Worm (Caenorhabditis elegans) whole organism, L4 larva: ENCODE measurements around the gene cpsf-3.

ENCODE experiments used
- D1046.2 ChIP-seq: fragments of 200-800 bp; sonication (Bioruptor generic); IDR thresholded peaks from 2 replicates; pipeline ENCODE4 v1.3.6; 2022; ENCODE audit warnings: missing genetic modification characterization, missing compliant biosample characterization
- F10B5.3 ChIP-seq: sonication (generic microtip); optimal IDR thresholded peaks from 2 replicates; lab custom pipeline; 2016; ENCODE audit warnings: mild to moderate bottlenecking, missing genetic modification characterization, missing compliant biosample characterization
- F26F4.8 ChIP-seq: fragments of 200-800 bp; sonication (Bioruptor generic); conservative IDR thresholded peaks from 2 replicates; pipeline ENCODE4 v1.3.6; 2022; ENCODE audit warnings: missing genetic modification characterization, missing compliant biosample characterization
- F44E2.7 ChIP-seq: fragments of 200-800 bp; sonication (Bioruptor generic); IDR thresholded peaks from 2 replicates; pipeline ENCODE4 v2.1.2; 2022; ENCODE audit warnings: missing genetic modification characterization, missing compliant biosample characterization
- R02D3.7 ChIP-seq: fragments of 150-350 bp; sonication (generic microtip); optimal IDR thresholded peaks from 3 replicates; lab custom pipeline; 2014; ENCODE audit warnings: missing biosample characterization, missing genetic modification characterization
- T20F7.1 ChIP-seq: fragments of 200-800 bp; sonication (Bioruptor generic); optimal IDR thresholded peaks from 2 replicates; lab custom pipeline; 2018; ENCODE audit warnings: mild to moderate bottlenecking, missing genetic modification characterization, missing compliant biosample characterization
- T26A8.4 ChIP-seq: fragments of 200-800 bp; sonication (Bioruptor generic); IDR thresholded peaks from 2 replicates; pipeline ENCODE4 v1.3.6; 2022; ENCODE audit warnings: missing genetic modification characterization, missing compliant biosample characterization
- Y105C5A.15 ChIP-seq: fragments of 200-800 bp; sonication (Bioruptor generic); IDR thresholded peaks from 2 replicates; pipeline ENCODE4 v1.3.6; 2022; ENCODE audit warnings: missing genetic modification characterization, missing compliant biosample characterization
- Y75B8A.6 ChIP-seq: fragments of 200-800 bp; sonication (Bioruptor generic); IDR thresholded peaks from 2 replicates; pipeline ENCODE4 v1.3.6; 2022; ENCODE audit warnings: missing genetic modification reagents, missing genetic modification characterization, missing compliant biosample characterization
- ZK337.2 ChIP-seq: fragments of 200-800 bp; sonication (Bioruptor generic); IDR thresholded peaks from 2 replicates; pipeline ENCODE4 v1.3.6; 2022; ENCODE audit warnings: missing genetic modification reagents, missing genetic modification characterization, missing compliant biosample characterization
- aha-1 ChIP-seq: fragments of 150-350 bp; peaks from one replicate; lab custom pipeline; 2014; ENCODE audit warnings: missing biosample characterization, missing genetic modification characterization
- aly-2 ChIP-seq: sonication (generic microtip); optimal IDR thresholded peaks from 2 replicates; lab custom pipeline; 2018; ENCODE audit warnings: missing biosample characterization, missing genetic modification characterization
- arid-1 ChIP-seq: fragments of 200-800 bp; sonication (Bioruptor generic); conservative IDR thresholded peaks from 2 replicates; pipeline ENCODE4 v1.3.6; 2022; ENCODE audit warnings: missing genetic modification reagents, missing genetic modification characterization, missing compliant biosample characterization
- ceh-20 ChIP-seq: fragments of 200-800 bp; sonication (Bioruptor generic); IDR thresholded peaks from 2 replicates; pipeline ENCODE4 v1.3.6; 2022; ENCODE audit warnings: missing genetic modification reagents, missing genetic modification characterization, missing compliant biosample characterization
- ceh-28 ChIP-seq: fragments of 150-350 bp; optimal IDR thresholded peaks from 2 replicates; lab custom pipeline; 2014; ENCODE audit warnings: missing biosample characterization, missing genetic modification reagents, missing genetic modification characterization
- ceh-62 ChIP-seq: sonication (generic microtip); optimal IDR thresholded peaks from 2 replicates; lab custom pipeline; 2017; ENCODE audit warnings: missing biosample characterization, missing genetic modification characterization
- ces-1 ChIP-seq: fragments of 150-350 bp; sonication (generic microtip); optimal IDR thresholded peaks from 4 replicates; lab custom pipeline; 2014; ENCODE audit warnings: missing biosample characterization, missing genetic modification reagents, missing genetic modification characterization
- daf-12 ChIP-seq: fragments of 150-350 bp; optimal IDR thresholded peaks from 2 replicates; lab custom pipeline; 2014; ENCODE audit warnings: missing biosample characterization, missing genetic modification reagents, missing genetic modification characterization
- daf-8 ChIP-seq: fragments of 200-800 bp; sonication (Bioruptor generic); IDR thresholded peaks from 2 replicates; pipeline ENCODE4 v1.3.6; 2022; ENCODE audit warnings: missing genetic modification characterization, missing compliant biosample characterization
- dve-1 ChIP-seq: sonication (generic microtip); optimal IDR thresholded peaks from 2 replicates; lab custom pipeline; 2017; ENCODE audit warnings: antibody characterized with exemption, mild to moderate bottlenecking, missing genetic modification characterization, missing compliant biosample characterization; ENCODE audit not compliant: insufficient read depth
- egl-27 ChIP-seq: sonication (generic microtip); optimal IDR thresholded peaks from 3 replicates; lab custom pipeline; 2017; ENCODE audit warnings: missing biosample characterization, missing genetic modification reagents, missing genetic modification characterization
- egl-43 ChIP-seq: fragments of 200-800 bp; sonication (Bioruptor generic); IDR thresholded peaks from 2 replicates; pipeline ENCODE4 v1.3.6; 2022; ENCODE audit warnings: missing genetic modification reagents, missing genetic modification characterization, missing compliant biosample characterization
- fkh-10 ChIP-seq: fragments of 150-350 bp; optimal IDR thresholded peaks from 2 replicates; lab custom pipeline; 2014; ENCODE audit warnings: missing biosample characterization, missing genetic modification reagents, missing genetic modification characterization
- hmg-1.1 ChIP-seq: fragments of 200-800 bp; sonication (Bioruptor generic); IDR thresholded peaks from 2 replicates; pipeline ENCODE4 v1.3.6; 2022; ENCODE audit warnings: missing genetic modification reagents, missing genetic modification characterization, missing compliant biosample characterization
- lim-7 ChIP-seq: fragments of 200-800 bp; sonication (Bioruptor generic); IDR thresholded peaks from 2 replicates; pipeline ENCODE4 v1.3.6; 2022; ENCODE audit warnings: missing genetic modification characterization, missing compliant biosample characterization
- lin-1 ChIP-seq: fragments of 200-800 bp; sonication (Bioruptor generic); IDR thresholded peaks from 2 replicates; pipeline ENCODE4 v1.3.6; 2022; ENCODE audit warnings: missing genetic modification reagents, missing genetic modification characterization, missing compliant biosample characterization
- lin-15B ChIP-seq: fragments of 150-350 bp; sonication (generic microtip); optimal IDR thresholded peaks from 3 replicates; lab custom pipeline; 2014; ENCODE audit warnings: missing biosample characterization, missing genetic modification characterization
- lin-29 ChIP-seq: fragments of 200-800 bp; sonication (Bioruptor generic); IDR thresholded peaks from 2 replicates; pipeline ENCODE4 v1.3.6; 2022; ENCODE audit warnings: missing genetic modification reagents, missing genetic modification characterization, missing compliant biosample characterization
- lin-38 ChIP-seq: fragments of 200-800 bp; sonication (Bioruptor generic); IDR thresholded peaks from 2 replicates; pipeline ENCODE4 v1.3.6; 2022; ENCODE audit warnings: missing genetic modification reagents, missing genetic modification characterization, missing compliant biosample characterization
- lin-39 ChIP-seq: fragments of 150-350 bp; optimal IDR thresholded peaks from 2 replicates; lab custom pipeline; 2014; ENCODE audit warnings: missing biosample characterization, missing genetic modification reagents, missing genetic modification characterization
- madf-9 ChIP-seq: fragments of 200-800 bp; sonication (Bioruptor generic); conservative IDR thresholded peaks from 2 replicates; pipeline ENCODE4 v1.3.6; 2022; ENCODE audit warnings: missing genetic modification reagents, missing genetic modification characterization, missing compliant biosample characterization
- mes-2 ChIP-seq: sonication (generic microtip); optimal IDR thresholded peaks from 2 replicates; lab custom pipeline; 2016; ENCODE audit warnings: missing genotype, mild to moderate bottlenecking, missing genetic modification characterization, missing compliant biosample characterization; ENCODE audit not compliant: poor library complexity, severe bottlenecking
- mxl-2 ChIP-seq: fragments of 200-800 bp; sonication (Bioruptor generic); conservative IDR thresholded peaks from 2 replicates; pipeline ENCODE4 v1.3.6; 2022; ENCODE audit warnings: missing genetic modification reagents, missing genetic modification characterization, missing compliant biosample characterization
- nhr-10 ChIP-seq: fragments of 150-350 bp; optimal IDR thresholded peaks from 2 replicates; lab custom pipeline; 2014; ENCODE audit warnings: missing biosample characterization, missing genetic modification characterization
- nhr-102 ChIP-seq: sonication (generic microtip); optimal IDR thresholded peaks from 2 replicates; lab custom pipeline; 2016; ENCODE audit warnings: mild to moderate bottlenecking, missing genetic modification characterization, moderate library complexity, missing compliant biosample characterization
- nhr-237 ChIP-seq: sonication (generic microtip); optimal IDR thresholded peaks from 2 replicates; lab custom pipeline; 2017; ENCODE audit warnings: missing biosample characterization, missing genetic modification characterization
- nhr-42 ChIP-seq: fragments of 200-800 bp; sonication (Bioruptor generic); IDR thresholded peaks from 2 replicates; pipeline ENCODE4 v1.3.6; 2022; ENCODE audit warnings: missing genetic modification characterization, missing compliant biosample characterization
- nhr-48 ChIP-seq: sonication (generic microtip); optimal IDR thresholded peaks from 2 replicates; lab custom pipeline; 2016; ENCODE audit warnings: mild to moderate bottlenecking, missing genetic modification characterization, missing compliant biosample characterization
- nhr-6 ChIP-seq: fragments of 150-350 bp; optimal IDR thresholded peaks from 2 replicates; lab custom pipeline; 2014; ENCODE audit warnings: missing biosample characterization, missing genetic modification characterization
- nhr-76 ChIP-seq: fragments of 150-350 bp; optimal IDR thresholded peaks from 2 replicates; lab custom pipeline; 2014; ENCODE audit warnings: missing biosample characterization, missing genetic modification characterization
- nhr-77 ChIP-seq: fragments of 150-350 bp; optimal IDR thresholded peaks from 2 replicates; lab custom pipeline; 2014; ENCODE audit warnings: missing biosample characterization, missing genetic modification characterization
- pqm-1 ChIP-seq: sonication (generic microtip); optimal IDR thresholded peaks from 2 replicates; lab custom pipeline; 2017; ENCODE audit warnings: missing biosample characterization, missing genetic modification characterization
- rbr-2 ChIP-seq: sonication (generic microtip); optimal IDR thresholded peaks from 2 replicates; lab custom pipeline; 2016; ENCODE audit warnings: missing genotype, missing genetic modification characterization, missing compliant biosample characterization
- saeg-2 ChIP-seq: fragments of 200-800 bp; sonication (Bioruptor generic); IDR thresholded peaks from 2 replicates; pipeline ENCODE4 v1.3.6; 2022; ENCODE audit warnings: missing genetic modification reagents, missing genetic modification characterization, missing compliant biosample characterization
- snpc-1.2 ChIP-seq: fragments of 200-800 bp; sonication (Bioruptor generic); IDR thresholded peaks from 2 replicates; pipeline ENCODE4 v1.3.6; 2022; ENCODE audit warnings: missing genetic modification reagents, missing genetic modification characterization, missing compliant biosample characterization
- spr-1 ChIP-seq: sonication (generic microtip); optimal IDR thresholded peaks from 2 replicates; lab custom pipeline; 2016; ENCODE audit warnings: mild to moderate bottlenecking, missing genetic modification characterization, missing compliant biosample characterization
- unc-130 ChIP-seq: sonication (generic microtip); optimal IDR thresholded peaks from 2 replicates; lab custom pipeline; 2016; ENCODE audit warnings: missing genetic modification reagents, missing genetic modification characterization, missing compliant biosample characterization
- unc-39 ChIP-seq: sonication (generic microtip); optimal IDR thresholded peaks from 2 replicates; lab custom pipeline; 2017; ENCODE audit warnings: missing biosample characterization, missing genetic modification characterization
- vab-7 ChIP-seq: fragments of 200-800 bp; sonication (Bioruptor generic); IDR thresholded peaks from 2 replicates; pipeline ENCODE4 v1.3.6; 2022; ENCODE audit warnings: missing genetic modification reagents, missing genetic modification characterization, missing compliant biosample characterization
- zag-1 ChIP-seq: fragments of 150-350 bp; optimal IDR thresholded peaks from 2 replicates; lab custom pipeline; 2014; ENCODE audit warnings: missing biosample characterization, missing genetic modification characterization
- zfp-2 ChIP-seq: sonication (generic microtip); optimal IDR thresholded peaks from 2 replicates; lab custom pipeline; 2016; ENCODE audit warnings: mild to moderate bottlenecking, missing genetic modification characterization, missing compliant biosample characterization
- ztf-11 ChIP-seq: fragments of 150-350 bp; optimal IDR thresholded peaks from 2 replicates; lab custom pipeline; 2014; ENCODE audit warnings: missing biosample characterization, missing genetic modification characterization
- ztf-7 ChIP-seq: fragments of 150-350 bp; optimal IDR thresholded peaks from 2 replicates; lab custom pipeline; 2014; ENCODE audit warnings: missing biosample characterization, missing genetic modification characterization

cpsf-3 gene

DNA sequence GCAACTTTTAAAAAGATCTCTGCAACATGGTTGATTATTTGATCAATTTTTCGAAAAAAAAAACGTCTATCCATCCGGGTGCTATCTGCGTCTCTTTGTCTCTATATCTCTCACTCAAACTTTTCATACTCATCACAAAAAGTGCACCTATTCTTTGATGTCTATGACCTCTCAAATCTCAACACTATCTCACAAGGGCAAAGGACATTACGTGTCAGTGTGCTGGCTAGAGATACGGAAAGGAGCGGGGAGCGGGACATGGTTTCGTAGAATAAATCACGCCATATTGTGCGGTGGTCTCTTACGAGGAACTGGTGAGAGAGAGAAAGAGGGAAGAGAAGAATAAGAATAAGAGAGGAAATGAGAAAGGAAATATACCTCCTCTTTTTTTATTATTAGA is 39.8 kb upstream of the cpsf-3 start (continued):
- TF ChIP-seq lin-15B (tag; lab: Kevin White, UChicago) (no peak), ZK337.2 (GFP tag; lab: Robert Waterston, UW) (no peak), pqm-1 (tag; lab: Kevin White, UChicago) (peak; percentile 22), zfp-2 (no peak), D1046.2 (no peak), Y75B8A.6 (GFP tag; lab: Robert Waterston, UW) (no peak), nhr-10 (tag; lab: Kevin White, UChicago) (peak; percentile 80), mxl-2 (GFP tag; lab: Robert Waterston, UW) (no peak), saeg-2 (0 out of 2 replicates have a peak, but pooled peaks have one; percentile 35), ceh-62 (tag; lab: Kevin White, UChicago) (no peak), nhr-237 (tag; lab: Kevin White, UChicago) (no peak), rbr-2 (peak; percentile 60), madf-9 (GFP tag; lab: Robert Waterston, UW) (no peak), snpc-1.2 (no peak), aly-2 (tag; lab: Kevin White, UChicago) (no peak), lim-7 (no peak), ztf-7 (tag; lab: Kevin White, UChicago) (peak; percentile 82), aha-1 (tag; lab: Kevin White, UChicago) (peak; percentile 97), mes-2 (tag; lab: Kevin White, UChicago) (peak; percentile 78), F10B5.3 (no peak), ztf-11 (tag; lab: Kevin White, UChicago) (no peak), Y105C5A.15 (GFP tag; lab: Robert Waterston, UW) (0 out of 2 replicates have a peak, but pooled peaks have one; percentile 34), nhr-102 (tag; lab: Kevin White, UChicago) (peak; percentile 82), nhr-42 (no peak), lin-38 (peak; percentile 47), ceh-28 (no peak), dve-1 (tag; lab: Kevin White, UChicago) (peak; percentile 97), vab-7 (no peak), ceh-20 (peak; percentile 54; the same call in 1 of the 2 replicates), T20F7.1 (GFP tag; lab: Kevin White, UChicago) (peak; percentile 65), egl-43 (GFP tag; lab: Robert Waterston, UW) (no peak), egl-27 (tag; lab: Kevin White, UChicago) (no peak), fkh-10 (GFP tag; lab: Kevin White, UChicago) (peak; percentile 7), nhr-6 (tag; lab: Kevin White, UChicago) (peak; percentile 88), unc-39 (tag; lab: Kevin White, UChicago) (no peak), unc-130 (no peak), arid-1 (GFP tag; lab: Robert Waterston, UW) (no peak), zag-1 (tag; lab: Kevin White, UChicago) (no peak), F44E2.7 (GFP tag; lab: Robert Waterston, UW) (no peak), lin-1 (peak; percentile 87), F26F4.8 (no peak), T26A8.4 (GFP tag; lab: Robert Waterston, UW) (peak; percentile 46), ces-1 (GFP tag; lab: Kevin White, UChicago) (no peak), daf-12 (tag; lab: Kevin White, UChicago) (no peak), daf-8 (GFP tag; lab: Robert Waterston, UW) (no peak), hmg-1.1 (GFP tag; lab: Robert Waterston, UW) (peak; percentile 49; the same call in 1 of the 2 replicates), nhr-76 (tag; lab: Kevin White, UChicago) (no peak), lin-39 (tag; lab: Kevin White, UChicago) (no peak), spr-1 (tag; lab: Kevin White, UChicago) (no peak), nhr-77 (tag; lab: Kevin White, UChicago) (peak; percentile 81), lin-29 (GFP tag; lab: Robert Waterston, UW) (no peak), nhr-48 (peak; percentile 92), R02D3.7 (tag; lab: Kevin White, UChicago) (no peak)
